Fruit fly (Drosophila melanogaster): ENCODE results near the gene CG8916.

The CG8916 gene

dm6 chrX:15886411-15887246 lies 35.1 kb upstream of the CG8916 start (continued):
- TF ChIP-seq Mad (GFP tag; optimal IDR thresholded peaks at IDR 0.05) (no peak), Six4 (GFP tag; optimal IDR thresholded peaks at IDR 0.05) (no peak), crol (GFP tag; IDR thresholded peaks at IDR 0.05) (no peak), pho (GFP tag; optimal IDR thresholded peaks at IDR 0.05) (no peak), lab (GFP tag; optimal IDR thresholded peaks at IDR 0.05) (no peak), CG31388 (GFP tag; optimal IDR thresholded peaks at IDR 0.05) (no peak), Nf-YA (GFP tag; IDR thresholded peaks at IDR 0.05) (no peak), Sox102F (GFP tag; optimal IDR thresholded peaks at IDR 0.05) (no peak), ap (GFP tag; IDR thresholded peaks at IDR 0.05) (no peak), CG2678 (tag; optimal IDR thresholded peaks at IDR 0.05) (no peak), amos (GFP tag; IDR thresholded peaks at IDR 0.05; ENCODE audit: partially characterized antibody) (peak; percentile 58; the same call in 1 of the 2 replicates), B-H1 (GFP tag; IDR thresholded peaks at IDR 0.05) (no peak), fd96Cb (tag; optimal IDR thresholded peaks at IDR 0.05) (no peak), CG8924 (tag; optimal IDR thresholded peaks at IDR 0.05) (peak; percentile 13), Tbp (GFP tag; optimal IDR thresholded peaks at IDR 0.05) (no peak), zfh2 (GFP tag; optimal IDR thresholded peaks at IDR 0.05) (no peak), CG16779 (GFP tag; IDR thresholded peaks at IDR 0.05) (no peak), CG15696 (tag; optimal IDR thresholded peaks at IDR 0.05) (no peak), Doc3 (GFP tag; IDR thresholded peaks at IDR 0.05; ENCODE audit: partially characterized antibody) (no peak), dmrt11E (tag; optimal IDR thresholded peaks at IDR 0.05) (no peak), kah (GFP tag; optimal IDR thresholded peaks at IDR 0.05) (no peak), Oli (tag; optimal IDR thresholded peaks at IDR 0.05) (no peak), pfk (GFP tag; optimal IDR thresholded peaks at IDR 0.05) (no peak), gfzf (GFP tag; optimal IDR thresholded peaks at IDR 0.05) (peak; percentile 6), Ssrp (tag; optimal IDR thresholded peaks at IDR 0.05) (no peak), otp (GFP tag; IDR thresholded peaks at IDR 0.05) (no peak), tap (tag; optimal IDR thresholded peaks at IDR 0.05) (no peak), crc (GFP tag; optimal IDR thresholded peaks at IDR 0.05) (no peak), kni (GFP tag; optimal IDR thresholded peaks at IDR 0.05) (no peak), CG31365 (tag; optimal IDR thresholded peaks at IDR 0.05) (no peak), CG13296 (GFP tag; optimal IDR thresholded peaks at IDR 0.05) (no peak), Adf1 (GFP tag; IDR thresholded peaks at IDR 0.05) (peak; percentile 16; the same call in 1 of the 2 replicates), CG2712 (tag; optimal IDR thresholded peaks at IDR 0.05) (peak; percentile 30), CG12659 (GFP tag; optimal IDR thresholded peaks at IDR 0.05) (no peak), Asciz (GFP tag; optimal IDR thresholded peaks at IDR 0.05) (no peak), zf30C (GFP tag; optimal IDR thresholded peaks at IDR 0.05) (peak; percentile 85), D (optimal IDR thresholded peaks at IDR 0.05) (no peak), D (GFP tag; optimal IDR thresholded peaks at IDR 0.05) (no peak), Hr78 (GFP tag; optimal IDR thresholded peaks at IDR 0.05) (no peak), croc (GFP tag; conservative IDR thresholded peaks at IDR 0.05) (no peak), CG31224 (GFP tag; IDR thresholded peaks at IDR 0.05) (no peak), ems (GFP tag; optimal IDR thresholded peaks at IDR 0.05) (no peak), Chrac-16 (GFP tag; optimal IDR thresholded peaks at IDR 0.05) (no peak), pnt (GFP tag; optimal IDR thresholded peaks at IDR 0.05) (no peak), CG43689 (GFP tag; IDR thresholded peaks at IDR 0.05) (no peak), tll (GFP tag; optimal IDR thresholded peaks at IDR 0.05) (no peak), CG16813 (GFP tag; IDR thresholded peaks at IDR 0.05; ENCODE audit: partially characterized antibody) (no peak), CG17186 (GFP tag; optimal IDR thresholded peaks at IDR 0.05) (no peak), exex (tag; optimal IDR thresholded peaks at IDR 0.05) (no peak)

All from whole organism, embryonic.